Worm (Caenorhabditis elegans) whole organism, young adult: Measurements from ENCODE around the gene chtb-3.

Source experiments
- B0019.2 ChIP-seq: fragments of 200-800 bp; sonication (Bioruptor generic); conservative IDR thresholded peaks from 2 replicates; pipeline ENCODE4 v1.3.6; 2022; ENCODE audit warnings: missing genetic modification reagents, missing genetic modification characterization, missing compliant biosample characterization
- B0035.1 ChIP-seq: sonication (generic microtip); optimal IDR thresholded peaks from 2 replicates; lab custom pipeline; 2016; ENCODE audit warnings: missing genetic modification characterization, mild to moderate bottlenecking, missing compliant biosample characterization, missing genotype, missing genetic modification reagents
- B0261.1 ChIP-seq: sonication (generic microtip); optimal IDR thresholded peaks from 2 replicates; lab custom pipeline; 2016; ENCODE audit warnings: mild to moderate bottlenecking, missing genetic modification characterization, moderate library complexity, missing compliant biosample characterization
- D2030.7 ChIP-seq: fragments of 200-800 bp; sonication (Bioruptor generic); IDR thresholded peaks from 2 replicates; pipeline ENCODE4 v1.3.6; 2022; ENCODE audit warnings: missing genetic modification reagents, missing genetic modification characterization, missing compliant biosample characterization
- F22D6.2 ChIP-seq: sonication (generic microtip); optimal IDR thresholded peaks from 2 replicates; lab custom pipeline; 2016; ENCODE audit warnings: mild to moderate bottlenecking, missing genetic modification characterization, missing compliant biosample characterization
- F33H1.4 ChIP-seq: fragments of 200-800 bp; sonication (Bioruptor generic); IDR thresholded peaks from 2 replicates; pipeline ENCODE4 v1.3.6; 2022; ENCODE audit warnings: missing genetic modification reagents, missing genetic modification characterization, missing compliant biosample characterization
- F37B4.10 ChIP-seq: fragments of 200-800 bp; sonication (Bioruptor generic); IDR thresholded peaks from 2 replicates; pipeline ENCODE4 v1.3.6; 2022; ENCODE audit warnings: missing genetic modification characterization, missing compliant biosample characterization
- F49E8.2 ChIP-seq: sonication (generic microtip); optimal IDR thresholded peaks from 3 replicates; lab custom pipeline; 2017; ENCODE audit warnings: missing genetic modification characterization, mild to moderate bottlenecking, missing compliant biosample characterization, antibody characterized with exemption, moderate library complexity; ENCODE audit not compliant: insufficient read depth
- F55B11.4 ChIP-seq: sonication (generic microtip); optimal IDR thresholded peaks from 2 replicates; lab custom pipeline; 2016; ENCODE audit warnings: missing compliant biosample characterization, missing genetic modification characterization, borderline replicate concordance; ENCODE audit not compliant: insufficient read depth
- K11D2.4 ChIP-seq: fragments of 200-800 bp; sonication (Bioruptor generic); IDR thresholded peaks from 2 replicates; pipeline ENCODE4 v1.3.6; 2022; ENCODE audit warnings: missing genetic modification reagents, missing genetic modification characterization, missing compliant biosample characterization
- T26A5.8 ChIP-seq: sonication (generic microtip); optimal IDR thresholded peaks from 2 replicates; lab custom pipeline; 2016; ENCODE audit warnings: missing genetic modification characterization, missing compliant biosample characterization
- Y95B8A.8 ChIP-seq: fragments of 200-800 bp; sonication (Bioruptor generic); IDR thresholded peaks from 2 replicates; pipeline ENCODE4 v1.3.6; 2022; ENCODE audit warnings: missing genetic modification reagents, missing genetic modification characterization, missing compliant biosample characterization
- aptf-3 ChIP-seq: fragments of 200-800 bp; sonication (Bioruptor generic); IDR thresholded peaks from 2 replicates; pipeline ENCODE4 v1.3.6; 2022; ENCODE audit warnings: missing genetic modification characterization, missing compliant biosample characterization
- attf-6 ChIP-seq: fragments of 200-800 bp; sonication (Bioruptor generic); IDR thresholded peaks from 2 replicates; pipeline ENCODE4 v1.3.6; 2022; ENCODE audit warnings: missing genetic modification reagents, missing genetic modification characterization, missing compliant biosample characterization
- bed-2 ChIP-seq: fragments of 200-800 bp; sonication (Bioruptor generic); IDR thresholded peaks from 2 replicates; pipeline ENCODE4 v1.3.6; 2022; ENCODE audit warnings: missing genetic modification reagents, missing genetic modification characterization, missing compliant biosample characterization
- ceh-100 ChIP-seq: fragments of 200-800 bp; sonication (Bioruptor generic); IDR thresholded peaks from 2 replicates; pipeline ENCODE4 v1.3.6; 2022; ENCODE audit warnings: missing genetic modification reagents, missing genetic modification characterization, missing compliant biosample characterization
- ceh-58 ChIP-seq: fragments of 200-800 bp; sonication (Bioruptor generic); IDR thresholded peaks from 2 replicates; pipeline ENCODE4 v1.3.6; 2022; ENCODE audit warnings: missing genetic modification characterization, missing compliant biosample characterization
- ceh-79 ChIP-seq: sonication (generic microtip); optimal IDR thresholded peaks from 2 replicates; lab custom pipeline; 2017; ENCODE audit warnings: mild to moderate bottlenecking, missing genetic modification characterization, missing compliant biosample characterization
- ceh-91 ChIP-seq: fragments of 200-800 bp; sonication (Bioruptor generic); IDR thresholded peaks from 2 replicates; pipeline ENCODE4 v1.3.6; 2022; ENCODE audit warnings: missing genetic modification reagents, missing genetic modification characterization, missing compliant biosample characterization
- dpff-1 ChIP-seq: sonication (generic microtip); optimal IDR thresholded peaks from 2 replicates; lab custom pipeline; 2017; ENCODE audit warnings: mild to moderate bottlenecking, missing genetic modification characterization, missing compliant biosample characterization
- egl-18 ChIP-seq: fragments of 200-800 bp; sonication (Bioruptor generic); IDR thresholded peaks from 2 replicates; pipeline ENCODE4 v1.3.6; 2022; ENCODE audit warnings: missing genetic modification reagents, missing genetic modification characterization, missing compliant biosample characterization
- egrh-3 ChIP-seq: fragments of 200-800 bp; sonication (Bioruptor generic); IDR thresholded peaks from 2 replicates; pipeline ENCODE4 v1.3.6; 2022; ENCODE audit warnings: missing genetic modification reagents, missing genetic modification characterization, missing compliant biosample characterization
- fkh-3 ChIP-seq: sonication (generic microtip); optimal IDR thresholded peaks from 2 replicates; lab custom pipeline; 2016; ENCODE audit warnings: mild to moderate bottlenecking, missing genetic modification characterization, missing compliant biosample characterization
- him-1 ChIP-seq: sonication (generic microtip); optimal IDR thresholded peaks from 2 replicates; lab custom pipeline; 2016; ENCODE audit warnings: missing genotype, missing genetic modification reagents, missing genetic modification characterization, missing compliant biosample characterization
- hlh-12 ChIP-seq: sonication (generic microtip); optimal IDR thresholded peaks from 2 replicates; lab custom pipeline; 2016; ENCODE audit warnings: missing genetic modification characterization, missing compliant biosample characterization
- hmg-20 ChIP-seq: fragments of 200-800 bp; sonication (Bioruptor generic); IDR thresholded peaks from 2 replicates; pipeline ENCODE4 v1.3.6; 2022; ENCODE audit warnings: missing genetic modification reagents, missing genetic modification characterization, missing compliant biosample characterization
- lin-40 ChIP-seq: sonication (generic microtip); optimal IDR thresholded peaks from 2 replicates; lab custom pipeline; 2016; ENCODE audit warnings: missing genetic modification characterization, mild to moderate bottlenecking, missing compliant biosample characterization, missing genotype, missing genetic modification reagents
- lir-1 ChIP-seq: fragments of 200-800 bp; sonication (Bioruptor generic); conservative IDR thresholded peaks from 2 replicates; pipeline ENCODE4 v1.3.6; 2022; ENCODE audit warnings: missing genetic modification reagents, missing genetic modification characterization, missing compliant biosample characterization
- lsy-27 ChIP-seq: sonication (generic microtip); optimal IDR thresholded peaks from 2 replicates; lab custom pipeline; 2017; ENCODE audit warnings: missing genetic modification characterization, mild to moderate bottlenecking, missing compliant biosample characterization, antibody characterized with exemption, missing genotype, borderline replicate concordance; ENCODE audit not compliant: insufficient read depth
- madf-6 ChIP-seq: fragments of 200-800 bp; sonication (Bioruptor generic); IDR thresholded peaks from 2 replicates; pipeline ENCODE4 v1.3.6; 2022; ENCODE audit warnings: missing genetic modification reagents, missing genetic modification characterization, missing compliant biosample characterization
- mcd-1 ChIP-seq: fragments of 200-800 bp; sonication (Bioruptor generic); IDR thresholded peaks from 2 replicates; pipeline ENCODE4 v1.3.6; 2022; ENCODE audit warnings: missing genetic modification reagents, missing genetic modification characterization, missing compliant biosample characterization
- mes-4 ChIP-seq: sonication (generic microtip); optimal IDR thresholded peaks from 2 replicates; lab custom pipeline; 2016; ENCODE audit warnings: missing genotype, missing genetic modification characterization, missing compliant biosample characterization
- nfya-1 ChIP-seq: sonication (generic microtip); optimal IDR thresholded peaks from 2 replicates; lab custom pipeline; 2017; ENCODE audit warnings: antibody characterized with exemption, missing compliant biosample characterization, missing genetic modification characterization, borderline replicate concordance; ENCODE audit not compliant: insufficient read depth
- nfyb-1 ChIP-seq: fragments of 200-800 bp; sonication (Bioruptor generic); IDR thresholded peaks from 2 replicates; pipeline ENCODE4 v1.3.6; 2022; ENCODE audit warnings: missing genetic modification reagents, missing genetic modification characterization, missing compliant biosample characterization
- nhr-120 ChIP-seq: fragments of 200-800 bp; sonication (Bioruptor generic); IDR thresholded peaks from 2 replicates; pipeline ENCODE4 v1.3.6; 2022; ENCODE audit warnings: missing genetic modification characterization, missing compliant biosample characterization
- nhr-27 ChIP-seq: fragments of 200-800 bp; sonication (Bioruptor generic); optimal IDR thresholded peaks from 2 replicates; lab custom pipeline; 2018; ENCODE audit warnings: mild to moderate bottlenecking, missing genetic modification characterization, moderate library complexity, missing compliant biosample characterization
- rcor-1 ChIP-seq: fragments of 200-800 bp; sonication (Bioruptor generic); IDR thresholded peaks from 2 replicates; pipeline ENCODE4 v1.3.6; 2022; ENCODE audit warnings: missing genetic modification reagents, missing genetic modification characterization, missing compliant biosample characterization
- sdz-38 ChIP-seq: sonication (generic microtip); optimal IDR thresholded peaks from 2 replicates; lab custom pipeline; 2016; ENCODE audit warnings: missing genotype, missing genetic modification characterization, missing compliant biosample characterization
- snpc-1.1 ChIP-seq: sonication (generic microtip); optimal IDR thresholded peaks from 2 replicates; lab custom pipeline; 2017; ENCODE audit warnings: missing genetic modification characterization, mild to moderate bottlenecking, missing compliant biosample characterization, antibody characterized with exemption, moderate library complexity, missing genotype, missing genetic modification reagents; ENCODE audit not compliant: insufficient read depth
- snpc-3.4 ChIP-seq: sonication (generic microtip); optimal IDR thresholded peaks from 2 replicates; lab custom pipeline; 2017; ENCODE audit warnings: missing genetic modification characterization, mild to moderate bottlenecking, missing compliant biosample characterization, antibody characterized with exemption, moderate library complexity, missing genotype, missing genetic modification reagents
- snpc-4 ChIP-seq, 5 experiments: fragments of 150-350 bp in 1 of 5; sonication (generic microtip) in 4 of 5; optimal IDR thresholded peaks; 2 replicates each; lab custom pipeline; 2014 to 2018; ENCODE audit warnings: missing genetic modification characterization in 5 of 5, missing biosample characterization in 3 of 5, antibody characterized with exemption in 2 of 5, mild to moderate bottlenecking in 2 of 5, missing compliant biosample characterization in 2 of 5, missing genotype in 2 of 5, moderate library complexity in 2 of 5, missing genetic modification reagents in 1 of 5
- somi-1 ChIP-seq: fragments of 200-800 bp; sonication (Bioruptor generic); optimal IDR thresholded peaks from 2 replicates; lab custom pipeline; 2018; ENCODE audit warnings: mild to moderate bottlenecking, missing genetic modification characterization, missing compliant biosample characterization
- tbx-9 ChIP-seq: sonication (generic microtip); optimal IDR thresholded peaks from 2 replicates; lab custom pipeline; 2016; ENCODE audit warnings: borderline replicate concordance, missing genetic modification characterization, inconsistent platforms, missing compliant biosample characterization
- xnd-1 ChIP-seq: sonication (generic microtip); optimal IDR thresholded peaks from 2 replicates; lab custom pipeline; 2016; ENCODE audit warnings: missing genotype, missing genetic modification reagents, missing genetic modification characterization, missing compliant biosample characterization
- ztf-18 ChIP-seq: sonication (generic microtip); optimal IDR thresholded peaks from 2 replicates; lab custom pipeline; 2016; ENCODE audit warnings: missing genotype, mild to moderate bottlenecking, missing genetic modification characterization, missing compliant biosample characterization
- ztf-26 ChIP-seq: sonication (generic microtip); optimal IDR thresholded peaks from 2 replicates; lab custom pipeline; 2017; ENCODE audit warnings: missing genetic modification characterization, missing compliant biosample characterization
- ztf-28 ChIP-seq: fragments of 200-800 bp; sonication (Bioruptor generic); IDR thresholded peaks from 2 replicates; pipeline ENCODE4 v1.3.6; 2022; ENCODE audit warnings: missing genetic modification reagents, missing genetic modification characterization, missing compliant biosample characterization

Gene chtb-3

ce11 chrX:6292143-6292542 is 27.3 kb downstream of the chtb-3 start (continued):
- TF ChIP-seq K11D2.4 (GFP tag; lab: Robert Waterston, UW), result peak; percentile 80
- TF ChIP-seq Y95B8A.8, result 0 out of 2 replicates have a peak, but pooled peaks have one; percentile 15
- peak; percentile 77 for TF ChIP-seq somi-1 (GFP tag; lab: Kevin White, UChicago)
- TF ChIP-seq nhr-27 (tag; lab: Kevin White, UChicago), result no peak
- TF ChIP-seq nfya-1, result no peak
- peak; percentile 81 for TF ChIP-seq snpc-3.4 (tag; lab: Kevin White, UChicago)
- 0 out of 2 replicates have a peak, but pooled peaks have one; percentile 30 for TF ChIP-seq B0019.2
- peak; percentile 89 for TF ChIP-seq hlh-12
- no peak for TF ChIP-seq lsy-27 (tag; lab: Kevin White, UChicago)
- peak; percentile 55; the same call in 1 of the 2 replicates for TF ChIP-seq lir-1 (GFP tag; lab: Robert Waterston, UW)
- TF ChIP-seq snpc-1.1 (tag; lab: Kevin White, UChicago), result peak; percentile 72
- TF ChIP-seq nhr-120 (GFP tag; lab: Robert Waterston, UW), result peak; percentile 84; the same call in 1 of the 2 replicates
- peak; percentile 71 for TF ChIP-seq madf-6 (GFP tag; lab: Robert Waterston, UW)
- peak; percentile 74; the same call in 1 of the 2 replicates for TF ChIP-seq ztf-28 (GFP tag; lab: Robert Waterston, UW)
- TF ChIP-seq nfyb-1 (GFP tag; lab: Robert Waterston, UW), result peak; percentile 92
- TF ChIP-seq snpc-4 (GFP tag; optimal IDR thresholded peaks at IDR 0.05; lab: Kevin White, UChicago), result peak; percentile 84
- peak in 3 of 4 experiments; percentile 58 to 80 (median 69) for TF ChIP-seq snpc-4 (tag; optimal IDR thresholded peaks at IDR 0.05; lab: Kevin White, UChicago)
- TF ChIP-seq F37B4.10 (GFP tag; lab: Robert Waterston, UW), result 0 out of 2 replicates have a peak, but pooled peaks have one; percentile 54
- TF ChIP-seq mcd-1 (GFP tag; lab: Robert Waterston, UW), result peak; percentile 72
- peak; percentile 90 for TF ChIP-seq B0261.1
- peak; percentile 55 for TF ChIP-seq egrh-3 (GFP tag; lab: Robert Waterston, UW)
- peak; percentile 81 for TF ChIP-seq B0035.1 (tag; lab: Kevin White, UChicago)
- TF ChIP-seq ceh-79 (tag; lab: Kevin White, UChicago), result peak; percentile 75
- TF ChIP-seq ztf-26 (tag; lab: Kevin White, UChicago), result peak; percentile 77
- TF ChIP-seq rcor-1, result peak; percentile 87
- TF ChIP-seq F22D6.2 (tag; lab: Kevin White, UChicago), result peak; percentile 45
- TF ChIP-seq T26A5.8 (tag; lab: Kevin White, UChicago), result peak; percentile 92
- 0 out of 2 replicates have a peak, but pooled peaks have one; percentile 32 for TF ChIP-seq bed-2 (GFP tag; lab: Robert Waterston, UW)
- TF ChIP-seq hmg-20 (GFP tag; lab: Robert Waterston, UW), result peak; percentile 88
- TF ChIP-seq sdz-38 (tag; lab: Kevin White, UChicago), result no peak
- 0 out of 2 replicates have a peak, but pooled peaks have one; percentile 16 for TF ChIP-seq F33H1.4
- TF ChIP-seq ceh-58 (GFP tag; lab: Robert Waterston, UW), result peak; percentile 96; the same call in 1 of the 2 replicates
- no peak for TF ChIP-seq tbx-9 (tag; lab: Kevin White, UChicago)
- TF ChIP-seq F49E8.2 (tag; lab: Kevin White, UChicago), result peak; percentile 26
- peak; percentile 96 for TF ChIP-seq him-1 (tag; lab: Kevin White, UChicago)
- TF ChIP-seq F55B11.4 (tag; lab: Kevin White, UChicago), result no peak
- TF ChIP-seq ceh-91 (GFP tag; lab: Robert Waterston, UW), result no peak
- peak; percentile 73 for TF ChIP-seq ceh-100
- peak; percentile 83 for TF ChIP-seq D2030.7 (GFP tag; lab: Robert Waterston, UW)
- no peak for TF ChIP-seq xnd-1 (tag; lab: Kevin White, UChicago)
- 0 out of 2 replicates have a peak, but pooled peaks have one; percentile 44 for TF ChIP-seq aptf-3 (GFP tag; lab: Robert Waterston, UW)
- TF ChIP-seq mes-4, result peak; percentile 75
- peak; percentile 72 for TF ChIP-seq ztf-18 (tag; lab: Kevin White, UChicago)
- TF ChIP-seq lin-40 (tag; lab: Kevin White, UChicago), result peak; percentile 82
- peak; percentile 53; the same call in 1 of the 2 replicates for TF ChIP-seq attf-6
- peak; percentile 91 for TF ChIP-seq fkh-3 (tag; lab: Kevin White, UChicago)
- TF ChIP-seq egl-18 (GFP tag; lab: Robert Waterston, UW), result peak; percentile 84
- peak; percentile 34 for TF ChIP-seq dpff-1
